Worm (Caenorhabditis elegans) whole organism, L4 larva: ENCODE results near the gene clec-153.

Experiments
- egl-27 ChIP-seq: sonication (generic microtip); optimal IDR thresholded peaks from 3 replicates; lab custom pipeline; 2017; ENCODE audit warnings: missing biosample characterization, missing genetic modification reagents, missing genetic modification characterization
- jun-1 ChIP-seq: fragments of 150-350 bp; optimal IDR thresholded peaks from 2 replicates; lab custom pipeline; 2014; ENCODE audit warnings: missing biosample characterization, missing genetic modification reagents, missing genetic modification characterization

- TF ChIP-seq jun-1 (no peak), egl-27 (tag; lab: Kevin White, UChicago) (no peak)
These were observed 36.4 kb downstream of the clec-153 start, which contains the start of gene T23F11.11 for ce11 chrIII:4671491-4671890.
